Fruit fly (Drosophila melanogaster) whole organism, prepupa: ENCODE measurements around the gene Art3.
A peak's percentile ranks its signal among the peaks of the same experiment; 100 is the strongest.

Source experiments
- Blimp-1 ChIP-seq: fragments of 200-800 bp; sonication (Bioruptor generic); optimal IDR thresholded peaks from 3 replicates; lab custom pipeline; 2017; ENCODE audit warnings: missing biosample characterization, missing genetic modification characterization, mild to moderate bottlenecking, moderate library complexity, missing genetic modification reagents
- CG10631 ChIP-seq: fragments of 200-800 bp; sonication (Bioruptor generic); optimal IDR thresholded peaks from 2 replicates; lab custom pipeline; 2016; ENCODE audit warnings: missing biosample characterization, missing genetic modification characterization
- CG10669 ChIP-seq: fragments of 200-800 bp; sonication (Bioruptor generic); optimal IDR thresholded peaks from 3 replicates; lab custom pipeline; 2018; ENCODE audit warnings: missing biosample characterization, mild to moderate bottlenecking, missing genetic modification characterization, moderate library complexity
- CG11762 ChIP-seq: fragments of 200-800 bp; sonication (Bioruptor generic); optimal IDR thresholded peaks from 3 replicates; lab custom pipeline; 2016; ENCODE audit warnings: missing biosample characterization, missing genetic modification characterization; ENCODE audit not compliant: insufficient read depth
- CG15336 ChIP-seq: fragments of 200-800 bp; sonication (Bioruptor generic); IDR thresholded peaks from 2 replicates; pipeline ENCODE4 v1.3.6; 2022; ENCODE audit warnings: missing biosample characterization, missing genetic modification characterization
- CG3032 ChIP-seq: fragments of 200-800 bp; optimal IDR thresholded peaks from 2 replicates; lab custom pipeline; 2019; ENCODE audit warnings: missing biosample characterization, mild to moderate bottlenecking, missing genetic modification characterization, moderate library complexity
- CG32006 ChIP-seq: fragments of 200-800 bp; sonication (Bioruptor generic); optimal IDR thresholded peaks from 3 replicates; lab custom pipeline; 2017; ENCODE audit warnings: missing biosample characterization, mild to moderate bottlenecking, missing genetic modification characterization
- CG34406 ChIP-seq: fragments of 200-800 bp; sonication (Bioruptor generic); optimal IDR thresholded peaks from 3 replicates; lab custom pipeline; 2016; ENCODE audit warnings: missing biosample characterization, missing genetic modification characterization
- CG3919 ChIP-seq: fragments of 200-800 bp; sonication (Bioruptor generic); optimal IDR thresholded peaks from 3 replicates; lab custom pipeline; 2016; ENCODE audit warnings: missing biosample characterization, missing genetic modification characterization
- CG4318 ChIP-seq: fragments of 200-800 bp; sonication (Bioruptor generic); optimal IDR thresholded peaks from 3 replicates; lab custom pipeline; 2017; ENCODE audit warnings: missing biosample characterization, mild to moderate bottlenecking, missing genetic modification characterization
- CG6163 ChIP-seq: fragments of 200-800 bp; sonication (Bioruptor generic); IDR thresholded peaks from 3 replicates; pipeline ENCODE4 v1.3.6; 2022; ENCODE audit warnings: missing biosample characterization, missing genetic modification characterization
- CG6276 ChIP-seq: fragments of 200-800 bp; sonication (Bioruptor generic); optimal IDR thresholded peaks from 2 replicates; lab custom pipeline; 2017; ENCODE audit warnings: missing biosample characterization, mild to moderate bottlenecking, missing genetic modification characterization
- CG6792 ChIP-seq: fragments of 200-800 bp; sonication (Bioruptor generic); optimal IDR thresholded peaks from 3 replicates; lab custom pipeline; 2016; ENCODE audit warnings: missing biosample characterization, missing genetic modification characterization
- CG6808 ChIP-seq: fragments of 200-800 bp; sonication (Bioruptor generic); optimal IDR thresholded peaks from 3 replicates; lab custom pipeline; 2017; ENCODE audit warnings: missing biosample characterization, missing genetic modification characterization, mild to moderate bottlenecking, moderate library complexity, missing genetic modification reagents
- CG8119 ChIP-seq: fragments of 200-800 bp; sonication (Bioruptor generic); IDR thresholded peaks from 3 replicates; pipeline ENCODE4 v1.3.6; 2022; ENCODE audit warnings: missing biosample characterization, missing genetic modification characterization
- CG8632 ChIP-seq: fragments of 200-800 bp; sonication (Bioruptor generic); optimal IDR thresholded peaks from 3 replicates; lab custom pipeline; 2016; ENCODE audit warnings: missing biosample characterization, missing genetic modification characterization
- Eip75B ChIP-seq: fragments of 200-800 bp; sonication (Bioruptor generic); optimal IDR thresholded peaks from 3 replicates; lab custom pipeline; 2016; ENCODE audit warnings: missing biosample characterization, missing genetic modification characterization
- Eip78C ChIP-seq: fragments of 200-800 bp; sonication (Bioruptor generic); peaks from one replicate; lab custom pipeline; 2016; ENCODE audit warnings: missing biosample characterization, missing genetic modification characterization
- Ets96B ChIP-seq: fragments of 200-800 bp; optimal IDR thresholded peaks from 2 replicates; lab custom pipeline; 2019; ENCODE audit warnings: missing biosample characterization, mild to moderate bottlenecking, missing genetic modification characterization, moderate library complexity
- Gug ChIP-seq: fragments of 200-800 bp; sonication (Bioruptor generic); IDR thresholded peaks from 2 replicates; pipeline ENCODE4 v1.3.6; 2022; ENCODE audit warnings: missing biosample characterization, missing genetic modification characterization
- Hr39 ChIP-seq: fragments of 200-800 bp; sonication (Bioruptor generic); optimal IDR thresholded peaks from 2 replicates; lab custom pipeline; 2016; ENCODE audit warnings: missing biosample characterization, missing genetic modification characterization
- Hr4 ChIP-seq: fragments of 200-800 bp; sonication (Bioruptor generic); optimal IDR thresholded peaks from 3 replicates; lab custom pipeline; 2016; ENCODE audit warnings: missing biosample characterization, missing genetic modification characterization
- Lpt ChIP-seq: fragments of 200-800 bp; sonication (Bioruptor generic); optimal IDR thresholded peaks from 3 replicates; lab custom pipeline; 2016; ENCODE audit warnings: missing biosample characterization, missing genetic modification characterization
- Met ChIP-seq: fragments of 200-800 bp; sonication (Bioruptor generic); optimal IDR thresholded peaks from 3 replicates; lab custom pipeline; 2016; ENCODE audit warnings: missing biosample characterization, missing genetic modification characterization
- Sox102F ChIP-seq: fragments of 200-800 bp; sonication (Bioruptor generic); optimal IDR thresholded peaks from 2 replicates; lab custom pipeline; 2016; ENCODE audit warnings: missing biosample characterization, mild to moderate bottlenecking, missing genetic modification characterization
- Sox14 ChIP-seq: fragments of 200-800 bp; sonication (Bioruptor generic); optimal IDR thresholded peaks from 3 replicates; lab custom pipeline; 2016; ENCODE audit warnings: missing biosample characterization, missing genetic modification characterization
- acj6 ChIP-seq: fragments of 200-800 bp; sonication (Bioruptor generic); optimal IDR thresholded peaks from 3 replicates; lab custom pipeline; 2016; ENCODE audit warnings: missing biosample characterization, missing genetic modification characterization
- cyc ChIP-seq: fragments of 200-800 bp; sonication (Bioruptor generic); optimal IDR thresholded peaks from 3 replicates; lab custom pipeline; 2016; ENCODE audit warnings: missing biosample characterization, missing genetic modification characterization
- dac ChIP-seq: fragments of 200-800 bp; sonication (Bioruptor generic); optimal IDR thresholded peaks from 2 replicates; lab custom pipeline; 2017; ENCODE audit warnings: missing biosample characterization, mild to moderate bottlenecking, missing genetic modification characterization
- eg ChIP-seq: fragments of 200-800 bp; sonication (Bioruptor generic); IDR thresholded peaks from 3 replicates; pipeline ENCODE4 v1.3.6; 2022; ENCODE audit warnings: missing biosample characterization, missing genetic modification characterization
- esn ChIP-seq: fragments of 200-800 bp; sonication (Bioruptor generic); optimal IDR thresholded peaks from 2 replicates; lab custom pipeline; 2016; ENCODE audit warnings: missing biosample characterization, mild to moderate bottlenecking, missing genetic modification characterization, moderate library complexity
- fd85E ChIP-seq: fragments of 200-800 bp; sonication (Bioruptor generic); optimal IDR thresholded peaks from 3 replicates; lab custom pipeline; 2016; ENCODE audit warnings: missing biosample characterization, missing genetic modification characterization
- net ChIP-seq: fragments of 200-800 bp; sonication (Bioruptor generic); optimal IDR thresholded peaks from 3 replicates; lab custom pipeline; 2016; ENCODE audit warnings: missing biosample characterization, missing genetic modification characterization
- pdm3 ChIP-seq: fragments of 200-800 bp; sonication (Bioruptor generic); optimal IDR thresholded peaks from 3 replicates; lab custom pipeline; 2016; ENCODE audit warnings: missing biosample characterization, missing genetic modification characterization
- salr ChIP-seq, 2 experiments: fragments of 200-800 bp; sonication (Bioruptor generic); optimal IDR thresholded peaks; 3 replicates each; lab custom pipeline; 2016 to 2018; ENCODE audit warnings: missing biosample characterization in 2 of 2, missing genetic modification characterization in 2 of 2, mild to moderate bottlenecking in 1 of 2
- spab ChIP-seq: fragments of 200-800 bp; sonication (Bioruptor generic); optimal IDR thresholded peaks from 2 replicates; lab custom pipeline; 2017; ENCODE audit warnings: missing biosample characterization, mild to moderate bottlenecking, missing genetic modification characterization, missing genetic modification reagents
- ss ChIP-seq, 2 experiments: fragments of 200-800 bp; sonication (Bioruptor generic); optimal IDR thresholded peaks; 2 replicates in 1 of 2; 3 replicates in 1 of 2; lab custom pipeline; 2017 to 2018; ENCODE audit warnings: mild to moderate bottlenecking in 2 of 2, missing biosample characterization in 2 of 2, missing genetic modification characterization in 2 of 2, moderate library complexity in 1 of 2
- svp ChIP-seq: fragments of 200-800 bp; sonication (Bioruptor generic); peaks from one replicate; lab custom pipeline; 2016; ENCODE audit warnings: missing biosample characterization, missing genetic modification characterization
- vri ChIP-seq: fragments of 200-800 bp; sonication (Bioruptor generic); optimal IDR thresholded peaks from 3 replicates; lab custom pipeline; 2016; ENCODE audit warnings: missing biosample characterization, mild to moderate bottlenecking, missing genetic modification characterization

The Art3 gene

DNA sequence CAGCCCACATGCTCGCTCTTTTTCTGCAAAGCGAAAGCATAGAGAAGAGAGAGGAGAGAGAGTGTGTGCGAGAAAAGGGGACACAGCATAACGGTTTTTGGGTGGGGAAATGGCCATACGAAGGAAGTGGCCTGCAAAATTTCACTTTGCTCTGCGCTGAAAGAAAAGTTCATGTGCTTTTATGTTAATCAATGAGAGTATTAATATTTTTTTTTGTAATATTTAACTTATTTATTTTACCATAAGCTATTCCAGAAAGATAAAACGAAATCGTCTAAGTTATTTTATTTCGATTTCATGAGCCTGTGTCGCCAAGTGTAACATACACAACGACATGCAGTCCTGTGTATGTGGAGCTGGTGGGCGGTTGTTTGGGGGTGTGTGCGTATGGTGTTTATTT lies 21.2 kb upstream of the Art3 start (continued):
- TF ChIP-seq CG6163 (GFP tag; lab: Robert Waterston, UW) (peak; percentile 80), net (GFP tag; lab: Kevin White, UChicago) (no peak), Sox14 (no peak), svp (GFP tag; lab: Kevin White, UChicago) (peak; percentile 72), Eip78C (peak; percentile 74), CG3032 (tag; lab: Kevin White, UChicago) (no peak), Sox102F (no peak), eg (GFP tag; lab: Robert Waterston, UW) (peak; percentile 74; the same call in 1 of the 3 replicates), Eip75B (GFP tag; lab: Kevin White, UChicago) (peak; percentile 50), CG34406 (GFP tag; lab: Kevin White, UChicago) (no peak), Hr4 (GFP tag; lab: Kevin White, UChicago) (peak; percentile 56), Hr39 (GFP tag; lab: Kevin White, UChicago) (peak; percentile 21), CG10669 (GFP tag; lab: Kevin White, UChicago) (no peak), pdm3 (no peak), Blimp-1 (GFP tag; lab: Kevin White, UChicago) (no peak), salr (GFP tag; optimal IDR thresholded peaks at IDR 0.05; lab: Kevin White, UChicago) (no peak), CG15336 (GFP tag; lab: Robert Waterston, UW) (peak; percentile 76), fd85E (GFP tag; lab: Kevin White, UChicago) (no peak), esn (GFP tag; lab: Kevin White, UChicago) (no peak), CG3919 (GFP tag; lab: Kevin White, UChicago) (no peak), cyc (GFP tag; lab: Kevin White, UChicago) (peak; percentile 30), CG10631 (GFP tag; lab: Kevin White, UChicago) (peak; percentile 66), dac (GFP tag; lab: Kevin White, UChicago) (no peak), vri (GFP tag; lab: Kevin White, UChicago) (no peak), Ets96B (tag; lab: Kevin White, UChicago) (no peak), ss (GFP tag; optimal IDR thresholded peaks at IDR 0.05; lab: Kevin White, UChicago) (no peak), Lpt (GFP tag; lab: Kevin White, UChicago) (no peak), CG11762 (no peak), CG8119 (GFP tag; lab: Robert Waterston, UW) (peak; percentile 69), acj6 (GFP tag; lab: Kevin White, UChicago) (peak; percentile 49), CG4318 (peak; percentile 36), Met (GFP tag; lab: Kevin White, UChicago) (no peak), CG32006 (GFP tag; lab: Kevin White, UChicago) (peak; percentile 73), CG6808 (GFP tag; lab: Kevin White, UChicago) (no peak), CG6276 (GFP tag; lab: Kevin White, UChicago) (no peak)

DNA sequence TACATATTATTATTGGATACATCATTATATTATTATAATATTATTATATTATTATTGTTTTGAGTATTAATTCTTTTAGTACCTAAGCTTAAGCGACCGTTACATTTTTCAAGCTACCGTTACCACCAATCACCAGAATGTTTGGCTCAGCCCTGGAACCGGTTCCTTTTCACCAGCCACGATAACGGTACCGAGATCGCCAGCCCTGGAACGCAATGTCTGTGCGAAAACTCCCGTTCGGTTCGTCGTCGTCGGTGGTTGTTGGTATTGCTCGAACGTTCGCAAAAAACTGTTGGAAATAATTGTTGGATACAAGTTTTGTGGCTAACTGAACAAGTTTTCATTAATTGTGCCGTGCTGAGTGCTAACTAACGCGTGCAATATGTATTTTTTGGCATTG lies 20.5 kb upstream of the Art3 start, which contains the start of gene CG42404:
CG42404 (plus strand) TSS at position 360 of the 400 bp plus-strand sequence.
- TF ChIP-seq CG8632 (GFP tag; lab: Kevin White, UChicago) (no peak), spab (GFP tag; lab: Kevin White, UChicago) (no peak), CG3032 (tag; lab: Kevin White, UChicago) (no peak), Gug (GFP tag; lab: Robert Waterston, UW) (no peak), svp (GFP tag; lab: Kevin White, UChicago) (peak; percentile 2), CG32006 (GFP tag; lab: Kevin White, UChicago) (no peak), CG6792 (GFP tag; lab: Kevin White, UChicago) (no peak)
- TF ChIP-seq, all 60 proteins: peak for 1

DNA sequence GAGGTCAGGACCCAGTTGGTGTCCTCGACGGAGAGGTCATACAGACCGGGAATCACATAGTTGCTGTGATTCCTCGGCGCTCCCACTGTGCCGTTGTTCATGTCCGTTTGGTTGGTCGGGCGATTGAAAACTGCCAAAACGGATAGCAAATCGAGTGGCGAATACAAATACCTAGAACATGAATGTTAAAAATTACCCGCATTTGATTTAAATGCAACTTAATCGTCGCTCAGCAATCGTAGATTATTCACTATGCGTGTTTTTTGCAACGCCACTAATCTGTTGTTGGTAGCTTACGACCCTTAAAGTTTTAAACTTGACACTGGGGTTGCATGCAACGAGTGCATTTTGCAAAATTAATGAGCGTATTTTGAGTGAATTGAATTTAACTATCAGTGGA lies 19.8 kb upstream of the Art3 start, which contains the start of gene Amt:
Amt (minus strand) TSS at position 101 of the 400 bp plus-strand sequence.
- TF ChIP-seq Eip75B (GFP tag; lab: Kevin White, UChicago) = no peak
